Fruit fly (Drosophila melanogaster) Kc167 (cell line): ENCODE results near the gene CG32856.

Source experiments
- Myc ChIP-seq: fragments of >200 bp; optimal IDR thresholded peaks from 2 replicates; lab custom pipeline; 2017; ENCODE audit warnings: missing external identifiers
- Sin3A ChIP-seq: fragments of >200 bp; optimal IDR thresholded peaks from 2 replicates; lab custom pipeline; 2018; ENCODE audit warnings: missing external identifiers
- h ChIP-seq: fragments of >200 bp; optimal IDR thresholded peaks from 3 replicates; lab custom pipeline; 2018; ENCODE audit warnings: missing external identifiers
- insv ChIP-seq: fragments of >200 bp; optimal IDR thresholded peaks from 3 replicates; lab custom pipeline; 2018; ENCODE audit warnings: missing external identifiers
- ttk ChIP-seq: sonication (Bioruptor generic); optimal IDR thresholded peaks from 2 replicates; lab custom pipeline; 2017; ENCODE audit warnings: missing external identifiers

DNA sequence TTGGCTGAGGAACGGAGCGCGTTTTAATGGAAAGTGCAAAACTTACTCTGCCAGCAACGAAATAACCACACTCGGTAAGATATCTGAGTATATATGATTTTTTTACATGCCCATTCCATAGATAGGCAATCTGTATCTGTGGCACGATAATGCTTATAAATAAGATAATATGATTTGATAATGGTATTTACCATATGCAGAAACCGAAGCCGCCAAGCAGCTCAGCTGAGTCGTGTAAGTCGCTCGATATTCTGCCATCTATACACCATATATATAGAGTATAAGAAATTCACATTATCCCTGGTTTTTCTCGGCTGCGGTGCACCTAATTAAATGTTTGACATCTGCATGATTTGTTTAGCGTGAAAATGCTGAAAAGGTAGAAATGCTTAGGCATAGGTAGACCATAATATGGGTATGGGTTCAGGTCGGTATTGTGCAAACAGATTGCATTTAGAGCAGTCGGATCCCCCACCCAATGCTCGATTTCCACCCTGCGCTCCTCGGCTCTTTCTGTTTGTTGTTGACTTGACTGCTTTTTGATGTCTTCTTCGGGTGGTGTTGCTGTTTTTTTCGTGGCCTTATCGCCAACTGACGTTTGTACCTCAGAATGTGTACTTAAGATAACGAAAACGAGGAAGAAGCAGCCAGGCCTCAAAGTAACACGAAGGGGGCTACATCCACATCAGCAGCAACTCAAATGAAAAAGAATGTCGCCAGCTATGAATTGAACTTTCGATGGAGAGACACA lies 41.8 kb upstream of the CG32856 start:
- TF ChIP-seq h (lab: Kevin White, UChicago) (no peak), Sin3A (no peak), ttk (lab: Kevin White, UChicago) (no peak), Myc (lab: Kevin White, UChicago) (no peak), insv (lab: Kevin White, UChicago) (no peak)
